Worm (Caenorhabditis elegans) whole organism, L3 larva: Measurements from ENCODE around the gene T02B11.6.

Experiments
- ZK546.5 ChIP-seq: sonication (generic microtip); optimal IDR thresholded peaks from 2 replicates; lab custom pipeline; 2017; ENCODE audit warnings: missing biosample characterization, missing genetic modification characterization
- ceh-28 ChIP-seq: fragments of 150-350 bp; optimal IDR thresholded peaks from 2 replicates; lab custom pipeline; 2014; ENCODE audit warnings: missing biosample characterization, missing genetic modification reagents, missing genetic modification characterization
- daf-12 ChIP-seq: fragments of 150-350 bp; optimal IDR thresholded peaks from 2 replicates; lab custom pipeline; 2014; ENCODE audit warnings: missing biosample characterization, missing genetic modification reagents, missing genetic modification characterization
- egl-27 ChIP-seq: sonication (generic microtip); optimal IDR thresholded peaks from 4 replicates; lab custom pipeline; 2017; ENCODE audit warnings: missing biosample characterization, missing genetic modification reagents, missing genetic modification characterization
- nhr-11 ChIP-seq: fragments of 150-350 bp; optimal IDR thresholded peaks from 2 replicates; lab custom pipeline; 2014; ENCODE audit warnings: missing biosample characterization, missing genetic modification characterization
- nhr-12 ChIP-seq: fragments of 150-350 bp; optimal IDR thresholded peaks from 2 replicates; lab custom pipeline; 2014; ENCODE audit warnings: missing biosample characterization, missing genetic modification characterization
- nhr-237 ChIP-seq: fragments of 150-350 bp; optimal IDR thresholded peaks from 2 replicates; lab custom pipeline; 2014; ENCODE audit warnings: missing biosample characterization, missing genetic modification characterization
- nhr-76 ChIP-seq: fragments of 150-350 bp; sonication (generic microtip); optimal IDR thresholded peaks from 5 replicates; lab custom pipeline; 2014; ENCODE audit warnings: missing biosample characterization, missing genetic modification characterization
- pha-4 ChIP-seq: fragments of 150-350 bp; optimal IDR thresholded peaks from 2 replicates; lab custom pipeline; 2014; ENCODE audit warnings: missing biosample characterization, missing genetic modification reagents, missing genetic modification characterization
- tbx-2 ChIP-seq: sonication (generic microtip); optimal IDR thresholded peaks from 2 replicates; lab custom pipeline; 2016; ENCODE audit warnings: mild to moderate bottlenecking, missing genetic modification characterization, missing compliant biosample characterization
- unc-62 ChIP-seq: fragments of 150-350 bp; sonication (generic microtip); optimal IDR thresholded peaks from 4 replicates; lab custom pipeline; 2014; ENCODE audit warnings: missing biosample characterization, missing genetic modification reagents, missing genetic modification characterization
- ztf-11 ChIP-seq: fragments of 150-350 bp; optimal IDR thresholded peaks from 2 replicates; lab custom pipeline; 2014; ENCODE audit warnings: missing biosample characterization, missing genetic modification characterization

ce11 chrV:847521-847920 is 41.6 kb downstream of the T02B11.6 start, which contains the start of gene srbc-13:
- TF ChIP-seq nhr-237 (no peak), nhr-11 (tag; lab: Kevin White, UChicago) (no peak), ceh-28 (no peak), egl-27 (tag; lab: Kevin White, UChicago) (no peak), ZK546.5 (tag; lab: Kevin White, UChicago) (no peak), nhr-76 (tag; lab: Kevin White, UChicago) (no peak), unc-62 (GFP tag; lab: Kevin White, UChicago) (no peak), ztf-11 (tag; lab: Kevin White, UChicago) (no peak), tbx-2 (tag; lab: Kevin White, UChicago) (no peak), pha-4 (no peak), daf-12 (tag; lab: Kevin White, UChicago) (no peak), nhr-12 (no peak)
